Fruit fly (Drosophila melanogaster) whole organism, embryonic: ENCODE data around the gene Atf3.
A peak's percentile ranks its signal among the peaks of the same experiment; 100 is the strongest.

Source experiments
- CG10274 ChIP-seq: fragments of 200-800 bp; sonication (Bioruptor generic); optimal IDR thresholded peaks from 3 replicates; lab custom pipeline; 2017; ENCODE audit warnings: missing biosample characterization, mild to moderate bottlenecking, missing genetic modification characterization
- CG10543 ChIP-seq: fragments of 200-800 bp; sonication (Bioruptor generic); optimal IDR thresholded peaks from 3 replicates; lab custom pipeline; 2017; ENCODE audit warnings: missing biosample characterization, mild to moderate bottlenecking, missing genetic modification characterization, moderate library complexity
- CG12769 ChIP-seq: fragments of 200-800 bp; sonication (Bioruptor generic); optimal IDR thresholded peaks from 2 replicates; lab custom pipeline; 2019; ENCODE audit warnings: missing biosample characterization, mild to moderate bottlenecking, missing genetic modification characterization, moderate library complexity
- CG13624 ChIP-seq: fragments of 200-800 bp; sonication (Bioruptor generic); optimal IDR thresholded peaks from 2 replicates; lab custom pipeline; 2016; ENCODE audit warnings: missing biosample characterization, missing genetic modification characterization
- CG17568 ChIP-seq: fragments of 200-800 bp; sonication (Bioruptor generic); optimal IDR thresholded peaks from 2 replicates; lab custom pipeline; 2018; ENCODE audit warnings: missing biosample characterization, mild to moderate bottlenecking, missing genetic modification characterization, moderate library complexity
- CG18619 ChIP-seq: fragments of 200-800 bp; sonication (Bioruptor generic); optimal IDR thresholded peaks from 3 replicates; lab custom pipeline; 2017; ENCODE audit warnings: missing biosample characterization, mild to moderate bottlenecking, missing genetic modification characterization
- CG4282 ChIP-seq: fragments of 200-800 bp; sonication (Bioruptor generic); optimal IDR thresholded peaks from 2 replicates; lab custom pipeline; 2016; ENCODE audit warnings: missing biosample characterization, missing genetic modification characterization
- CG4424 ChIP-seq: fragments of 200-800 bp; sonication (Bioruptor generic); optimal IDR thresholded peaks from 3 replicates; lab custom pipeline; 2016; ENCODE audit warnings: missing biosample characterization, missing genetic modification characterization
- CG4707 ChIP-seq: fragments of 200-800 bp; sonication (Bioruptor generic); optimal IDR thresholded peaks from 2 replicates; lab custom pipeline; 2018; ENCODE audit warnings: missing biosample characterization, mild to moderate bottlenecking, missing genetic modification characterization, moderate library complexity
- CG4730 ChIP-seq: fragments of 200-800 bp; sonication (Bioruptor generic); IDR thresholded peaks from 2 replicates; pipeline ENCODE4 v1.3.6; 2022; ENCODE audit warnings: missing biosample characterization, missing genetic modification characterization
- CG4854 ChIP-seq: fragments of 200-800 bp; sonication (Bioruptor generic); optimal IDR thresholded peaks from 2 replicates; lab custom pipeline; 2016; ENCODE audit warnings: missing biosample characterization, missing genetic modification characterization, inconsistent platforms
- CG6175 ChIP-seq: fragments of 200-800 bp; sonication (Bioruptor generic); IDR thresholded peaks from 3 replicates; pipeline ENCODE4 v1.3.6; 2022; ENCODE audit warnings: missing biosample characterization, missing genetic modification characterization
- CG7928 ChIP-seq: fragments of 200-800 bp; sonication (Bioruptor generic); optimal IDR thresholded peaks from 2 replicates; lab custom pipeline; 2017; ENCODE audit warnings: missing biosample characterization, mild to moderate bottlenecking, missing genetic modification characterization
- CG9609 ChIP-seq: fragments of 200-800 bp; sonication (Bioruptor generic); optimal IDR thresholded peaks from 3 replicates; lab custom pipeline; 2016; ENCODE audit warnings: missing biosample characterization, missing genetic modification characterization
- CG9797 ChIP-seq: fragments of 200-800 bp; sonication (Bioruptor generic); optimal IDR thresholded peaks from 3 replicates; lab custom pipeline; 2018; ENCODE audit warnings: missing biosample characterization, mild to moderate bottlenecking, missing genetic modification characterization
- CkIIα-i1 ChIP-seq: fragments of 200-800 bp; sonication (Bioruptor generic); IDR thresholded peaks from 2 replicates; pipeline ENCODE4 v1.3.6; 2022; ENCODE audit warnings: missing biosample characterization, missing genetic modification characterization
- D19B ChIP-seq: fragments of 200-800 bp; sonication (Bioruptor generic); optimal IDR thresholded peaks from 2 replicates; lab custom pipeline; 2017; ENCODE audit warnings: missing biosample characterization, mild to moderate bottlenecking, missing genetic modification characterization
- Dp ChIP-seq: fragments of 200-800 bp; sonication (Bioruptor generic); optimal IDR thresholded peaks from 2 replicates; lab custom pipeline; 2018; ENCODE audit warnings: missing biosample characterization, mild to moderate bottlenecking, missing genetic modification characterization, moderate library complexity
- Ets65A ChIP-seq: fragments of 200-800 bp; sonication (Bioruptor generic); peaks from one replicate; lab custom pipeline; 2016; ENCODE audit warnings: missing biosample characterization, missing genetic modification characterization
- Hmx ChIP-seq: fragments of 200-800 bp; sonication (Bioruptor generic); optimal IDR thresholded peaks from 2 replicates; lab custom pipeline; 2016; ENCODE audit warnings: missing biosample characterization, missing genetic modification characterization
- Hsf ChIP-seq: fragments of 200-800 bp; sonication (Bioruptor generic); optimal IDR thresholded peaks from 3 replicates; lab custom pipeline; 2016; ENCODE audit warnings: missing biosample characterization, missing genetic modification characterization
- Mrtf ChIP-seq: fragments of 200-800 bp; sonication (Bioruptor generic); IDR thresholded peaks from 3 replicates; pipeline ENCODE4 v1.3.6; 2022; ENCODE audit warnings: missing biosample characterization, missing genetic modification characterization
- Neu2 ChIP-seq: fragments of 200-800 bp; sonication (Bioruptor generic); optimal IDR thresholded peaks from 3 replicates; lab custom pipeline; 2016; ENCODE audit warnings: missing biosample characterization, missing genetic modification characterization, borderline replicate concordance
- Optix ChIP-seq: fragments of 200-800 bp; sonication (Bioruptor generic); IDR thresholded peaks from 3 replicates; pipeline ENCODE4 v1.3.6; 2022; ENCODE audit warnings: missing biosample characterization, missing genetic modification characterization
- Xbp1 ChIP-seq: fragments of 200-800 bp; sonication (Bioruptor generic); optimal IDR thresholded peaks from 3 replicates; lab custom pipeline; 2016; ENCODE audit warnings: missing biosample characterization, mild to moderate bottlenecking, missing genetic modification characterization
- croc ChIP-seq: fragments of 200-800 bp; sonication (Bioruptor generic); conservative IDR thresholded peaks from 3 replicates; pipeline ENCODE4 v1.3.6; 2022; ENCODE audit warnings: missing biosample characterization, missing genetic modification characterization
- dimm ChIP-seq: fragments of 200-800 bp; sonication (Bioruptor generic); IDR thresholded peaks from 2 replicates; pipeline ENCODE4 v1.3.6; 2022; ENCODE audit warnings: missing biosample characterization, missing genetic modification characterization
- ewg ChIP-seq: fragments of 200-800 bp; sonication (Bioruptor generic); optimal IDR thresholded peaks from 3 replicates; lab custom pipeline; 2017; ENCODE audit warnings: mild to moderate bottlenecking, missing biosample characterization, missing genetic modification reagents, missing genetic modification characterization
- fru ChIP-seq: fragments of >200 bp; optimal IDR thresholded peaks from 2 replicates; lab custom pipeline; 2017
- grau ChIP-seq: fragments of 200-800 bp; optimal IDR thresholded peaks from 3 replicates; lab custom pipeline; 2019; ENCODE audit warnings: missing biosample characterization, mild to moderate bottlenecking, missing genetic modification characterization, moderate library complexity
- h ChIP-seq: fragments of >200 bp; optimal IDR thresholded peaks from 2 replicates; lab custom pipeline; 2017
- hbn ChIP-seq: fragments of 200-800 bp; sonication (Bioruptor generic); IDR thresholded peaks from 2 replicates; pipeline ENCODE4 v1.3.6; 2022; ENCODE audit warnings: missing biosample characterization, missing genetic modification characterization; ENCODE audit not compliant: partially characterized antibody
- ind ChIP-seq: fragments of 200-800 bp; sonication (Bioruptor generic); optimal IDR thresholded peaks from 3 replicates; lab custom pipeline; 2016; ENCODE audit warnings: missing biosample characterization, missing genetic modification characterization
- lilli ChIP-seq: fragments of 200-800 bp; sonication (Bioruptor generic); optimal IDR thresholded peaks from 3 replicates; lab custom pipeline; 2016; ENCODE audit warnings: missing biosample characterization, missing genetic modification characterization
- lov ChIP-seq, 2 experiments: fragments of 200-800 bp in 1 of 2; fragments of >200 bp in 1 of 2; sonication (Bioruptor generic) in 1 of 2; IDR thresholded peaks in 1 of 2; optimal IDR thresholded peaks in 1 of 2; 2 replicates in 1 of 2; 3 replicates in 1 of 2; pipeline versions ENCODE4 v1.3.6 to Lab custom; 2017 to 2022; ENCODE audit warnings: missing biosample characterization in 1 of 2, missing genetic modification characterization in 1 of 2
- mld ChIP-seq: fragments of 200-800 bp; sonication (Bioruptor generic); IDR thresholded peaks from 3 replicates; pipeline ENCODE4 v1.3.6; 2022; ENCODE audit warnings: missing biosample characterization, missing genetic modification characterization; ENCODE audit not compliant: partially characterized antibody
- nau ChIP-seq: fragments of 200-800 bp; sonication (Bioruptor generic); optimal IDR thresholded peaks from 3 replicates; lab custom pipeline; 2017; ENCODE audit warnings: missing biosample characterization, mild to moderate bottlenecking, missing genetic modification characterization, missing genetic modification reagents
- nerfin-1 ChIP-seq: fragments of 200-800 bp; sonication (Bioruptor generic); optimal IDR thresholded peaks from 3 replicates; lab custom pipeline; 2019; ENCODE audit warnings: missing biosample characterization, mild to moderate bottlenecking, missing genetic modification characterization, moderate library complexity
- pan ChIP-seq, 4 experiments: fragments of >200 bp in 3 of 4; fragments of 200-800 bp in 1 of 4; sonication (Bioruptor generic) in 1 of 4; optimal IDR thresholded peaks in 3 of 4; IDR thresholded peaks in 1 of 4; 2 replicates each; pipeline versions ENCODE4 v1.3.6 to Lab custom; 2017 to 2022; ENCODE audit warnings: missing biosample characterization in 2 of 4, missing genetic modification characterization in 2 of 4, mixed read lengths in 1 of 4
- pho ChIP-seq: fragments of 200-800 bp; sonication (Bioruptor generic); optimal IDR thresholded peaks from 2 replicates; lab custom pipeline; 2016; ENCODE audit warnings: missing biosample characterization, missing genetic modification characterization
- slp2 ChIP-seq: fragments of 200-800 bp; sonication (Bioruptor generic); optimal IDR thresholded peaks from 2 replicates; lab custom pipeline; 2016; ENCODE audit warnings: missing biosample characterization, missing genetic modification characterization
- so ChIP-seq: fragments of 200-800 bp; sonication (Bioruptor generic); IDR thresholded peaks from 3 replicates; pipeline ENCODE4 v1.3.6; 2022; ENCODE audit warnings: missing biosample characterization, missing genetic modification characterization
- toy ChIP-seq: fragments of 200-800 bp; sonication (Bioruptor generic); IDR thresholded peaks from 2 replicates; pipeline ENCODE4 v1.3.6; 2022; ENCODE audit warnings: missing biosample characterization, missing genetic modification characterization
- z ChIP-seq: fragments of 200-800 bp; sonication (Bioruptor generic); IDR thresholded peaks from 3 replicates; pipeline ENCODE4 v1.3.6; 2022; ENCODE audit warnings: missing biosample characterization, missing genetic modification characterization

The Atf3 gene

dm6 chrX:1275018-1275820, at the start of gene Atf3 (continued):
- TF ChIP-seq Dp (GFP tag; lab: Kevin White, UChicago) (peak; percentile 35), ewg (GFP tag; lab: Kevin White, UChicago) (peak; percentile 97), mld (GFP tag; lab: Robert Waterston, UW) (no peak), CG10543 (GFP tag; lab: Kevin White, UChicago) (peak; percentile 99), CG9609 (GFP tag; lab: Kevin White, UChicago) (peak; percentile 99), CG4707 (GFP tag; lab: Kevin White, UChicago) (peak; percentile 92), CG18619 (peak; percentile 100), so (GFP tag; lab: Robert Waterston, UW) (peak; percentile 98), CG10274 (GFP tag; lab: Kevin White, UChicago) (peak; percentile 96), CG13624 (peak; percentile 99), lov (optimal IDR thresholded peaks at IDR 0.05; lab: Kevin White, UChicago) (no peak), lov (GFP tag; IDR thresholded peaks at IDR 0.05; lab: Robert Waterston, UW) (peak; percentile 89), Ets65A (GFP tag; lab: Kevin White, UChicago) (peak; percentile 100), ind (peak; percentile 100), h (lab: Kevin White, UChicago) (no peak), CG4730 (GFP tag; lab: Robert Waterston, UW) (peak; percentile 98), dimm (GFP tag; lab: Robert Waterston, UW) (peak; percentile 91), Mrtf (GFP tag; lab: Robert Waterston, UW) (peak; percentile 98), CG9797 (GFP tag; lab: Kevin White, UChicago) (peak; percentile 60), CG4424 (GFP tag; lab: Kevin White, UChicago) (peak; percentile 98), CkIIα-i1 (GFP tag; lab: Robert Waterston, UW) (peak; percentile 95), Neu2 (GFP tag; lab: Kevin White, UChicago) (peak; percentile 95), CG12769 (peak; percentile 100), z (GFP tag; lab: Robert Waterston, UW) (peak; percentile 64; the same call in 1 of the 3 replicates), lilli (peak; percentile 100), nerfin-1 (tag; lab: Kevin White, UChicago) (peak; percentile 97), croc (GFP tag; lab: Robert Waterston, UW) (peak; percentile 98), pho (GFP tag; lab: Kevin White, UChicago) (peak; percentile 99), CG7928 (GFP tag; lab: Kevin White, UChicago) (peak; percentile 87), toy (peak; percentile 95), Optix (peak; percentile 97), D19B (GFP tag; lab: Kevin White, UChicago) (peak; percentile 98), CG4282 (GFP tag; lab: Kevin White, UChicago) (peak; percentile 97), fru (lab: Kevin White, UChicago) (no peak), pan (optimal IDR thresholded peaks at IDR 0.05; lab: Kevin White, UChicago) (no peak), pan (GFP tag; optimal IDR thresholded peaks at IDR 0.05 in 1 of 2, IDR thresholded peaks at IDR 0.05 in 1 of 2) (peak in 1 of 2 experiments; percentile 99), slp2 (GFP tag; lab: Kevin White, UChicago) (peak; percentile 99), Hsf (GFP tag; lab: Kevin White, UChicago) (peak; percentile 99), grau (peak; percentile 99), hbn (GFP tag; lab: Robert Waterston, UW) (no peak), Hmx (peak; percentile 97), CG17568 (GFP tag; lab: Kevin White, UChicago) (peak; percentile 97), CG4854 (GFP tag; lab: Kevin White, UChicago) (peak; percentile 98), Xbp1 (GFP tag; lab: Kevin White, UChicago) (peak; percentile 99), CG6175 (peak; percentile 97), nau (peak; percentile 99)
